Worm (Caenorhabditis elegans) whole organism, young adult: Measurements from ENCODE around the gene ceh-38.

Source experiments
- B0261.1 ChIP-seq: sonication (generic microtip); optimal IDR thresholded peaks from 2 replicates; lab custom pipeline; 2016; ENCODE audit warnings: mild to moderate bottlenecking, missing genetic modification characterization, moderate library complexity, missing compliant biosample characterization
- D2030.7 ChIP-seq: fragments of 200-800 bp; sonication (Bioruptor generic); IDR thresholded peaks from 2 replicates; pipeline ENCODE4 v1.3.6; 2022; ENCODE audit warnings: missing genetic modification reagents, missing genetic modification characterization, missing compliant biosample characterization
- F52B5.7 ChIP-seq: sonication (generic microtip); optimal IDR thresholded peaks from 2 replicates; lab custom pipeline; 2016; ENCODE audit warnings: mild to moderate bottlenecking, missing genetic modification characterization, missing compliant biosample characterization
- F55B11.4 ChIP-seq: sonication (generic microtip); optimal IDR thresholded peaks from 2 replicates; lab custom pipeline; 2016; ENCODE audit warnings: missing compliant biosample characterization, missing genetic modification characterization, borderline replicate concordance; ENCODE audit not compliant: insufficient read depth
- K11D2.4 ChIP-seq: fragments of 200-800 bp; sonication (Bioruptor generic); IDR thresholded peaks from 2 replicates; pipeline ENCODE4 v1.3.6; 2022; ENCODE audit warnings: missing genetic modification reagents, missing genetic modification characterization, missing compliant biosample characterization
- K12H6.12 ChIP-seq: fragments of 200-800 bp; sonication (Bioruptor generic); optimal IDR thresholded peaks from 2 replicates; lab custom pipeline; 2018; ENCODE audit warnings: mild to moderate bottlenecking, missing genetic modification characterization, missing compliant biosample characterization
- Y56A3A.18 ChIP-seq: fragments of 200-800 bp; sonication (Bioruptor generic); IDR thresholded peaks from 2 replicates; pipeline ENCODE4 v1.3.6; 2022; ENCODE audit warnings: missing genetic modification reagents, missing genetic modification characterization, missing compliant biosample characterization
- aptf-2 ChIP-seq: fragments of 200-800 bp; sonication (Bioruptor generic); conservative IDR thresholded peaks from 2 replicates; pipeline ENCODE4 v1.3.6; 2022; ENCODE audit warnings: missing genetic modification reagents, missing genetic modification characterization, missing compliant biosample characterization
- atf-7 ChIP-seq: sonication (generic microtip); optimal IDR thresholded peaks from 2 replicates; lab custom pipeline; 2017; ENCODE audit warnings: mild to moderate bottlenecking, missing genetic modification characterization, missing compliant biosample characterization
- attf-5 ChIP-seq: fragments of 200-800 bp; sonication (Bioruptor generic); optimal IDR thresholded peaks from 2 replicates; lab custom pipeline; 2018; ENCODE audit warnings: mild to moderate bottlenecking, missing genetic modification characterization, missing compliant biosample characterization
- attf-6 ChIP-seq: fragments of 200-800 bp; sonication (Bioruptor generic); IDR thresholded peaks from 2 replicates; pipeline ENCODE4 v1.3.6; 2022; ENCODE audit warnings: missing genetic modification reagents, missing genetic modification characterization, missing compliant biosample characterization
- bed-1 ChIP-seq: fragments of 200-800 bp; sonication (Bioruptor generic); IDR thresholded peaks from 2 replicates; pipeline ENCODE4 v1.3.6; 2022; ENCODE audit warnings: missing genetic modification reagents, missing genetic modification characterization, missing compliant biosample characterization
- ccch-3 ChIP-seq: fragments of 200-800 bp; sonication (Bioruptor generic); optimal IDR thresholded peaks from 2 replicates; lab custom pipeline; 2018; ENCODE audit warnings: mild to moderate bottlenecking, missing genetic modification characterization, missing compliant biosample characterization
- cebp-1 ChIP-seq, 2 experiments: fragments of 200-800 bp in 1 of 2; sonication (Bioruptor generic) in 1 of 2; sonication (generic microtip) in 1 of 2; IDR thresholded peaks in 1 of 2; optimal IDR thresholded peaks in 1 of 2; 2 replicates each; pipeline versions ENCODE4 v1.3.6 to Lab custom; 2017 to 2022; ENCODE audit warnings: missing compliant biosample characterization in 2 of 2, missing genetic modification characterization in 2 of 2, mild to moderate bottlenecking in 1 of 2, missing genetic modification reagents in 1 of 2, moderate library complexity in 1 of 2
- ceh-100 ChIP-seq: fragments of 200-800 bp; sonication (Bioruptor generic); IDR thresholded peaks from 2 replicates; pipeline ENCODE4 v1.3.6; 2022; ENCODE audit warnings: missing genetic modification reagents, missing genetic modification characterization, missing compliant biosample characterization
- ceh-27 ChIP-seq: fragments of 200-800 bp; sonication (Bioruptor generic); optimal IDR thresholded peaks from 2 replicates; lab custom pipeline; 2018; ENCODE audit warnings: mild to moderate bottlenecking, missing genetic modification characterization, moderate library complexity, missing compliant biosample characterization
- die-1 ChIP-seq: sonication (generic microtip); optimal IDR thresholded peaks from 2 replicates; lab custom pipeline; 2016; ENCODE audit warnings: missing genotype, mild to moderate bottlenecking, missing genetic modification characterization, missing compliant biosample characterization
- egl-18 ChIP-seq: fragments of 200-800 bp; sonication (Bioruptor generic); IDR thresholded peaks from 2 replicates; pipeline ENCODE4 v1.3.6; 2022; ENCODE audit warnings: missing genetic modification reagents, missing genetic modification characterization, missing compliant biosample characterization
- hmg-1.2 ChIP-seq: fragments of 200-800 bp; sonication (Bioruptor generic); IDR thresholded peaks from 2 replicates; pipeline ENCODE4 v1.3.6; 2022; ENCODE audit warnings: missing genetic modification reagents, missing genetic modification characterization, missing compliant biosample characterization
- hmg-20 ChIP-seq: fragments of 200-800 bp; sonication (Bioruptor generic); IDR thresholded peaks from 2 replicates; pipeline ENCODE4 v1.3.6; 2022; ENCODE audit warnings: missing genetic modification reagents, missing genetic modification characterization, missing compliant biosample characterization
- lag-1 ChIP-seq: fragments of 200-800 bp; sonication (Bioruptor generic); IDR thresholded peaks from 2 replicates; pipeline ENCODE4 v1.3.6; 2022; ENCODE audit warnings: missing genetic modification reagents, missing genetic modification characterization, missing compliant biosample characterization
- lin-35 ChIP-seq, 3 experiments: fragments of 150-350 bp in 2 of 3; sonication (generic microtip) in 1 of 3; optimal IDR thresholded peaks; 2 replicates each; lab custom pipeline; 2014 to 2018; ENCODE audit warnings: missing biosample characterization in 3 of 3, missing genetic modification characterization in 3 of 3, missing genetic modification reagents in 3 of 3
- lin-40 ChIP-seq: sonication (generic microtip); optimal IDR thresholded peaks from 2 replicates; lab custom pipeline; 2016; ENCODE audit warnings: missing genetic modification characterization, mild to moderate bottlenecking, missing compliant biosample characterization, missing genotype, missing genetic modification reagents
- lsy-27 ChIP-seq: sonication (generic microtip); optimal IDR thresholded peaks from 2 replicates; lab custom pipeline; 2017; ENCODE audit warnings: missing genetic modification characterization, mild to moderate bottlenecking, missing compliant biosample characterization, antibody characterized with exemption, missing genotype, borderline replicate concordance; ENCODE audit not compliant: insufficient read depth
- rcor-1 ChIP-seq: fragments of 200-800 bp; sonication (Bioruptor generic); IDR thresholded peaks from 2 replicates; pipeline ENCODE4 v1.3.6; 2022; ENCODE audit warnings: missing genetic modification reagents, missing genetic modification characterization, missing compliant biosample characterization
- rpc-1 ChIP-seq, 2 experiments: fragments of 150-350 bp in 1 of 2; sonication (generic microtip) in 1 of 2; optimal IDR thresholded peaks; 2 replicates each; lab custom pipeline; 2014 to 2018; ENCODE audit warnings: missing biosample characterization in 1 of 2, missing genetic modification characterization in 1 of 2, missing genetic modification reagents in 1 of 2, missing genotype in 1 of 2
- snpc-3.4 ChIP-seq: sonication (generic microtip); optimal IDR thresholded peaks from 2 replicates; lab custom pipeline; 2017; ENCODE audit warnings: missing genetic modification characterization, mild to moderate bottlenecking, missing compliant biosample characterization, antibody characterized with exemption, moderate library complexity, missing genotype, missing genetic modification reagents
- snpc-4 ChIP-seq, 5 experiments: fragments of 150-350 bp in 1 of 5; sonication (generic microtip) in 4 of 5; optimal IDR thresholded peaks; 2 replicates each; lab custom pipeline; 2014 to 2018; ENCODE audit warnings: missing genetic modification characterization in 5 of 5, missing biosample characterization in 3 of 5, antibody characterized with exemption in 2 of 5, mild to moderate bottlenecking in 2 of 5, missing compliant biosample characterization in 2 of 5, missing genotype in 2 of 5, moderate library complexity in 2 of 5, missing genetic modification reagents in 1 of 5
- tbp1 ChIP-seq: fragments of 200-800 bp; sonication (Bioruptor generic); optimal IDR thresholded peaks from 2 replicates; lab custom pipeline; 2018; ENCODE audit warnings: mild to moderate bottlenecking, missing genetic modification characterization, missing compliant biosample characterization
- tbx-9 ChIP-seq: sonication (generic microtip); optimal IDR thresholded peaks from 2 replicates; lab custom pipeline; 2016; ENCODE audit warnings: borderline replicate concordance, missing genetic modification characterization, inconsistent platforms, missing compliant biosample characterization
- ztf-28 ChIP-seq: fragments of 200-800 bp; sonication (Bioruptor generic); IDR thresholded peaks from 2 replicates; pipeline ENCODE4 v1.3.6; 2022; ENCODE audit warnings: missing genetic modification reagents, missing genetic modification characterization, missing compliant biosample characterization
- ztf-6 ChIP-seq: fragments of 200-800 bp; sonication (Bioruptor generic); IDR thresholded peaks from 2 replicates; pipeline ENCODE4 v1.3.6; 2022; ENCODE audit warnings: missing genetic modification reagents, missing genetic modification characterization, missing compliant biosample characterization

ceh-38 gene

DNA sequence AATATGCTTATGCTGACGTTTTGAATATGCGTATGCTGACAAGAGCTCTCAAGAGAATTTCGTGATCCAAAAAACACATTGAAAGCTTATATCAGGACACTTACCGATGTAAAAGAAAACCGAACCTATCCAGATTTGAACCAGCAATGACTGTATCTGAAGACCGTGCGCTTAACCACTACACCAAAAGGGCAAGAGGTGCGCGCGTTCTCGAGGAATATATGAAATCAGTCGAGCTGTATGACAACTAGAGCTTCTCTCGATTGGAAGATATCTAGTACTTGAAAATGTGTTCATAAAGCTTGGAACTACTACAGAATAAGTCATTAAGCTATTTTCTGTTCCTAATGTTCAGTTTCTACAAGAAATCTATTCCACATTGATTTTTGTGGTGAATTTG, 31.6 kb downstream of the ceh-38 start:
- TF ChIP-seq tbp1 (GFP tag; lab: Kevin White, UChicago) (peak; percentile 59), B0261.1 (tag; lab: Kevin White, UChicago) (peak; percentile 3)

DNA sequence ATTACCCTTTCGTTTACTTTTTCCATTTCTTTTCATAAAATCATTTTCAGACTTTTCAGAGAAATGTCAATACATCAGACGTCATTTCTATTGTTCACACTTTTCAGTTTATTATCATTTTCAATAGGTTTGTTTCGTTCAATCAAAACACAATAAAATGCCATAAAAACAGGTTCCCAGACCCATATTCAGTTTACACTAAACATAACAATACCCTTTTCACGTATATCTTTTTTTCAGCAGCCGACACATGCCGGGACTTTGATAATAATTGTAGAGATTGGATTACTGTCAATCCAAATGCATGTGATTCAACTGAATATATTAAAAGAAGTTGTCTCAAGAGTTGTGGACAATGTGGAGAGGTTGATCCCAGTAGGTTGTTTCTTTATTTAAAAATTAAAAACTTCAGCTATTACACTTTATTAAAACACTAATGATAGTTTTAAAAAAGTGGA, 38.5 kb downstream of the ceh-38 start, which contains the start of gene C15F1.1:
TSS of gene C15F1.1 (plus strand) at position 51 of the 458 bp plus-strand sequence.
- no peak for TF ChIP-seq ztf-6 (GFP tag; lab: Robert Waterston, UW)
- TF ChIP-seq snpc-4 (GFP tag; optimal IDR thresholded peaks at IDR 0.05; lab: Kevin White, UChicago), result no peak
- TF ChIP-seq snpc-4 (tag; optimal IDR thresholded peaks at IDR 0.05; lab: Kevin White, UChicago), result peak in 2 of 4 experiments; percentile 32 to 56

DNA sequence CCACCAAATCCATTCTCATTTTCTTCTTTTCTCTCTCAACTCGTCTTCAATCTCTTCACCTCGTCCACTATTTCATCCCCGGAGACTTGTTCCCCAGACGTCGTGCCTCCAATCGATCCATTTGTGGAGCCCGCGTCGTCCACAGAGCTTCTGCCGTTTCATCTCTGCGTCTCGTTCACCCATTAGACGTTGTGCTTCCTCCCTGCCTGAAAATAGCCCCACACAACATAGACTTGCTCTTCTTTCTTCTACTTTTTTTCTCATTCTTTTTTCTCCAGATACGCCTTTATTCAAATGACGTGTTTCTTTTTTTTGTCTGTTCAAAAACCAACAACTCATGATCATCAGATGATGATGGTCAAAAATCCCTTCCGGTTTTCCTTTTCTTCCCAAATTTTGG, 41.6 kb downstream of the ceh-38 start:
- TF ChIP-seq lin-35 (GFP tag; optimal IDR thresholded peaks at IDR 0.05; lab: Kevin White, UChicago) (peak in 1 of 3 experiments; percentile 71), aptf-2 (GFP tag; lab: Robert Waterston, UW) (no peak), tbx-9 (tag; lab: Kevin White, UChicago) (no peak), K12H6.12 (tag; lab: Kevin White, UChicago) (peak; percentile 64), snpc-4 (GFP tag; optimal IDR thresholded peaks at IDR 0.05; lab: Kevin White, UChicago) (no peak), snpc-4 (tag; optimal IDR thresholded peaks at IDR 0.05; lab: Kevin White, UChicago) (peak in 1 of 4 experiments; percentile 9), hmg-1.2 (GFP tag; lab: Robert Waterston, UW) (peak; percentile 47; the same call in 1 of the 2 replicates), lin-40 (tag; lab: Kevin White, UChicago) (peak; percentile 40), ceh-27 (GFP tag; lab: Kevin White, UChicago) (peak; percentile 36), attf-5 (GFP tag; lab: Kevin White, UChicago) (peak; percentile 6), atf-7 (tag; lab: Kevin White, UChicago) (peak; percentile 20), die-1 (no peak), K11D2.4 (GFP tag; lab: Robert Waterston, UW) (0 out of 2 replicates have a peak, but pooled peaks have one; percentile 39)

DNA sequence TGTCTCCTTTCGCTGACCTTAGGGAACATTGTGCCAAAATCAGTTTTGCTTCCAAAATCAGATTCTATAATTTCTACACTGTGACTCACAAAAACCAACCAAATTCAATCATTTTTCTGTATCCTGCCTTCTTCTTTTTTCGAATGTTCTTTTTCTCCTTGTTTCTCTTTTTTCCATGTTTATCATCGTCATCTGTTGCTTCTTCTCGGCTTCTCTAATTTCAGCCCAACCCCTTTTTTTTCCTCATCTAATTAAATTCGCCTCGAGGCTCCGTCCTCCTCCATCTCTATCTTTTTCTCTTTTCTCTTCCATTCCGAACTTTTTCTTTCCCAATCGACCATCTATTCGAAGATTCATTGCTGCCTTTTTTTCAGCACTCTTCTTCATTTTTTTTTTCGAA, 43.4 kb downstream of the ceh-38 start, which contains the start of gene unc-104:
TSS of gene unc-104 (plus strand) at position 311 of the 400 bp plus-strand sequence.
- TF ChIP-seq snpc-3.4 (no peak), hmg-20 (GFP tag; lab: Robert Waterston, UW) (no peak), lag-1 (no peak), rcor-1 (no peak), Y56A3A.18 (no peak), rpc-1 (optimal IDR thresholded peaks at IDR 0.05; lab: Kevin White, UChicago) (no peak), rpc-1 (tag; optimal IDR thresholded peaks at IDR 0.05; lab: Kevin White, UChicago) (no peak), tbp1 (GFP tag; lab: Kevin White, UChicago) (no peak), lsy-27 (no peak), attf-6 (GFP tag; lab: Robert Waterston, UW) (no peak), ztf-28 (no peak), lin-40 (tag; lab: Kevin White, UChicago) (no peak), egl-18 (GFP tag; lab: Robert Waterston, UW) (no peak), F52B5.7 (tag; lab: Kevin White, UChicago) (no peak), ccch-3 (GFP tag; lab: Kevin White, UChicago) (no peak), cebp-1 (GFP tag; IDR thresholded peaks at IDR 0.05; lab: Robert Waterston, UW) (no peak), cebp-1 (tag; optimal IDR thresholded peaks at IDR 0.05; lab: Kevin White, UChicago) (no peak)

DNA sequence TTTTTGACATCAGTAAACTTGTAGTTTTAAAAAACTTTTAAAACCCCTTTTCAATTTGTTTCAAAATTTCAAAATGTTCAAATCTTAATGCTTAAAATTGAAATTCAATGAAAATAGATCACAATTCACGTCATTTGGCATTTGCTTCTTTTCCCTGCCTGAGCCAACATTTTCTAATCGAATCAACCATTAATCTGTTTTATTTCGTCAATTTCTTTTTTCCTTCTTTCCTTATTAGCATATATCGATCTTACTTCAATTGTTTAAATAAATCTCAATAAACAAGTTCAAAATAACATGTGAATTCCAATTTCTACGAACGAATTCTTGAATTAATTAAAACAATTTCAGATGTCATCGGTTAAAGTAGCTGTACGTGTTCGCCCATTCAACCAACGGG, 44.3 kb downstream of the ceh-38 start:
- TF ChIP-seq bed-1 (GFP tag; lab: Robert Waterston, UW) (no peak), D2030.7 (GFP tag; lab: Robert Waterston, UW) (no peak), F55B11.4 (tag; lab: Kevin White, UChicago) (no peak), ceh-100 (GFP tag; lab: Robert Waterston, UW) (no peak)
